Worm (Caenorhabditis elegans) whole organism, midembryonic: ENCODE measurements around the gene ZK418.13.
A peak's percentile ranks its signal among the peaks of the same experiment; 100 is the strongest.

Experiments
- T22C8.4 ChIP-seq: fragments of 200-800 bp; sonication (Bioruptor generic); IDR thresholded peaks from 2 replicates; pipeline ENCODE4 v1.3.6; 2022; ENCODE audit warnings: missing genetic modification characterization, missing compliant biosample characterization
- cog-1 ChIP-seq: sonication (generic microtip); optimal IDR thresholded peaks from 2 replicates; lab custom pipeline; 2016; ENCODE audit warnings: missing genetic modification characterization, missing compliant biosample characterization
- flt-1 ChIP-seq: fragments of 200-800 bp; sonication (Bioruptor generic); IDR thresholded peaks from 2 replicates; pipeline ENCODE4 v1.3.6; 2022; ENCODE audit warnings: missing genetic modification characterization, missing compliant biosample characterization
- klf-2 ChIP-seq: fragments of 200-800 bp; sonication (Bioruptor generic); conservative IDR thresholded peaks from 2 replicates; pipeline ENCODE4 v1.3.6; 2022; ENCODE audit warnings: missing genetic modification reagents, missing genetic modification characterization, missing compliant biosample characterization
- med-1 ChIP-seq: sonication (generic microtip); optimal IDR thresholded peaks from 2 replicates; lab custom pipeline; 2017; ENCODE audit warnings: missing genetic modification characterization, mild to moderate bottlenecking, missing compliant biosample characterization, antibody characterized with exemption, missing genetic modification reagents; ENCODE audit not compliant: insufficient read depth
- ref-1 ChIP-seq: fragments of 200-800 bp; sonication (Bioruptor generic); conservative IDR thresholded peaks from 2 replicates; pipeline ENCODE4 v1.3.6; 2022; ENCODE audit warnings: missing genetic modification reagents, missing genetic modification characterization, missing compliant biosample characterization
- tab-1 ChIP-seq: fragments of 200-800 bp; sonication (Bioruptor generic); IDR thresholded peaks from 2 replicates; pipeline ENCODE4 v1.3.6; 2022; ENCODE audit warnings: missing genetic modification characterization, missing compliant biosample characterization
- ztf-23 ChIP-seq: fragments of 200-800 bp; sonication (Bioruptor generic); IDR thresholded peaks from 2 replicates; pipeline ENCODE4 v1.3.6; 2022; ENCODE audit warnings: missing genetic modification reagents, missing genetic modification characterization, missing compliant biosample characterization
- ztf-29 ChIP-seq: fragments of 200-800 bp; sonication (Bioruptor generic); IDR thresholded peaks from 2 replicates; pipeline ENCODE4 v1.3.6; 2022; ENCODE audit warnings: missing genetic modification reagents, missing genetic modification characterization, missing compliant biosample characterization

Gene ZK418.13

ce11 chrIII:7032070-7032469 is 44.2 kb downstream of the ZK418.13 start:
- TF ChIP-seq ztf-29 (GFP tag; lab: Robert Waterston, UW): no peak
- TF ChIP-seq ref-1: no peak
- no peak for TF ChIP-seq cog-1 (tag; lab: Kevin White, UChicago)
- no peak for TF ChIP-seq ztf-23 (GFP tag; lab: Robert Waterston, UW)
- TF ChIP-seq klf-2 (GFP tag; lab: Robert Waterston, UW): no peak

ce11 chrIII:7030044-7030804 is 46.1 kb downstream of the ZK418.13 start:
- TF ChIP-seq ztf-29 (GFP tag; lab: Robert Waterston, UW) (peak; percentile 38; the same call in 1 of the 2 replicates), ztf-23 (GFP tag; lab: Robert Waterston, UW) (0 out of 2 replicates have a peak, but pooled peaks have one; percentile 11), ref-1 (0 out of 2 replicates have a peak, but pooled peaks have one; percentile 31), med-1 (GFP tag; lab: Kevin White, UChicago) (no peak), tab-1 (GFP tag; lab: Robert Waterston, UW) (peak; percentile 76; the same call in 1 of the 2 replicates), flt-1 (GFP tag; lab: Robert Waterston, UW) (peak; percentile 80), klf-2 (GFP tag; lab: Robert Waterston, UW) (no peak), cog-1 (tag; lab: Kevin White, UChicago) (no peak), T22C8.4 (GFP tag; lab: Robert Waterston, UW) (peak; percentile 55; the same call in 1 of the 2 replicates)

ce11 chrIII:7029105-7029504 is 47.2 kb downstream of the ZK418.13 start, which contains the start of gene cyk-1:
TSS of gene cyk-1 (minus strand) at chrIII:7029205.
- no peak for TF ChIP-seq cog-1 (tag; lab: Kevin White, UChicago)

ce11 chrIII:7025839-7026238 is 50.4 kb downstream of the ZK418.13 start:
- TF ChIP-seq cog-1 (tag; lab: Kevin White, UChicago) (no peak), ref-1 (no peak), ztf-29 (GFP tag; lab: Robert Waterston, UW) (no peak), T22C8.4 (GFP tag; lab: Robert Waterston, UW) (no peak), tab-1 (GFP tag; lab: Robert Waterston, UW) (no peak), flt-1 (GFP tag; lab: Robert Waterston, UW) (no peak; the same call in 1 of the 2 replicates), klf-2 (GFP tag; lab: Robert Waterston, UW) (no peak), ztf-23 (GFP tag; lab: Robert Waterston, UW) (no peak), med-1 (GFP tag; lab: Kevin White, UChicago) (no peak)
